Fruit fly (Drosophila melanogaster) whole organism, embryonic: ENCODE data around the gene CG18063.

Experiments
- Ada2b ChIP-seq: fragments of 200-800 bp; sonication (Bioruptor generic); IDR thresholded peaks from 2 replicates; pipeline ENCODE4 v1.3.6; 2022; ENCODE audit warnings: missing biosample characterization, missing genetic modification characterization
- C15 ChIP-seq: fragments of 200-800 bp; sonication (Bioruptor generic); IDR thresholded peaks from 3 replicates; pipeline ENCODE4 v1.3.6; 2022; ENCODE audit warnings: missing biosample characterization, missing genetic modification characterization
- CG10267 ChIP-seq: fragments of 200-800 bp; sonication (Bioruptor generic); optimal IDR thresholded peaks from 2 replicates; lab custom pipeline; 2018; ENCODE audit warnings: missing biosample characterization, mild to moderate bottlenecking, missing genetic modification characterization, moderate library complexity
- CG10959 ChIP-seq: fragments of 200-800 bp; sonication (Bioruptor generic); IDR thresholded peaks from 2 replicates; pipeline ENCODE4 v1.3.6; 2022; ENCODE audit warnings: missing biosample characterization, missing genetic modification characterization
- CG11398 ChIP-seq: fragments of 200-800 bp; sonication (Bioruptor generic); optimal IDR thresholded peaks from 2 replicates; lab custom pipeline; 2016; ENCODE audit warnings: missing biosample characterization, missing genetic modification characterization
- CG12219 ChIP-seq: fragments of 200-800 bp; sonication (Bioruptor generic); optimal IDR thresholded peaks from 3 replicates; lab custom pipeline; 2018; ENCODE audit warnings: missing biosample characterization, mild to moderate bottlenecking, missing genetic modification characterization
- CG13624 ChIP-seq: fragments of 200-800 bp; sonication (Bioruptor generic); optimal IDR thresholded peaks from 2 replicates; lab custom pipeline; 2016; ENCODE audit warnings: missing biosample characterization, missing genetic modification characterization
- CG17568 ChIP-seq: fragments of 200-800 bp; sonication (Bioruptor generic); optimal IDR thresholded peaks from 2 replicates; lab custom pipeline; 2018; ENCODE audit warnings: missing biosample characterization, mild to moderate bottlenecking, missing genetic modification characterization, moderate library complexity
- CG18011 ChIP-seq: fragments of 200-800 bp; sonication (Bioruptor generic); optimal IDR thresholded peaks from 2 replicates; lab custom pipeline; 2017; ENCODE audit warnings: missing biosample characterization, missing genetic modification characterization, mild to moderate bottlenecking, moderate library complexity, missing genotype
- CG18262 ChIP-seq: fragments of 200-800 bp; optimal IDR thresholded peaks from 3 replicates; lab custom pipeline; 2019; ENCODE audit warnings: missing biosample characterization, mild to moderate bottlenecking, missing genetic modification characterization, moderate library complexity
- CG2116 ChIP-seq: fragments of 200-800 bp; sonication (Bioruptor generic); optimal IDR thresholded peaks from 3 replicates; lab custom pipeline; 2018; ENCODE audit warnings: missing biosample characterization, mild to moderate bottlenecking, missing genetic modification characterization
- CG32532 ChIP-seq: fragments of 200-800 bp; sonication (Bioruptor generic); IDR thresholded peaks from 2 replicates; pipeline ENCODE4 v1.3.6; 2022; ENCODE audit warnings: missing biosample characterization, missing genetic modification characterization
- CG34376 ChIP-seq: fragments of 200-800 bp; sonication (Bioruptor generic); optimal IDR thresholded peaks from 2 replicates; lab custom pipeline; 2018; ENCODE audit warnings: missing biosample characterization, mild to moderate bottlenecking, missing genetic modification characterization
- CG4820 ChIP-seq: fragments of 200-800 bp; sonication (Bioruptor generic); optimal IDR thresholded peaks from 3 replicates; lab custom pipeline; 2016; ENCODE audit warnings: missing biosample characterization, missing genetic modification characterization
- CG7372 ChIP-seq: fragments of 200-800 bp; sonication (Bioruptor generic); IDR thresholded peaks from 2 replicates; pipeline ENCODE4 v1.3.6; 2022; ENCODE audit warnings: missing biosample characterization, missing genetic modification characterization
- Dip3 ChIP-seq: fragments of 200-800 bp; sonication (Bioruptor generic); optimal IDR thresholded peaks from 3 replicates; lab custom pipeline; 2016; ENCODE audit warnings: missing biosample characterization, missing genetic modification characterization
- Ets65A ChIP-seq: fragments of 200-800 bp; sonication (Bioruptor generic); peaks from one replicate; lab custom pipeline; 2016; ENCODE audit warnings: missing biosample characterization, missing genetic modification characterization
- Gsc ChIP-seq: fragments of 200-800 bp; sonication (Bioruptor generic); IDR thresholded peaks from 2 replicates; pipeline ENCODE4 v1.3.6; 2022; ENCODE audit warnings: missing biosample characterization, missing genetic modification characterization
- H15 ChIP-seq: fragments of 200-800 bp; sonication (Bioruptor generic); IDR thresholded peaks from 3 replicates; pipeline ENCODE4 v1.3.6; 2022; ENCODE audit warnings: missing biosample characterization, missing genetic modification characterization
- Nf-YB ChIP-seq: fragments of 200-800 bp; sonication (Bioruptor generic); optimal IDR thresholded peaks from 3 replicates; lab custom pipeline; 2019; ENCODE audit warnings: missing biosample characterization, mild to moderate bottlenecking, missing genetic modification characterization, moderate library complexity
- Rx ChIP-seq: fragments of 200-800 bp; sonication (Bioruptor generic); IDR thresholded peaks from 2 replicates; pipeline ENCODE4 v1.3.6; 2022; ENCODE audit warnings: missing biosample characterization, missing genetic modification characterization
- ara ChIP-seq: fragments of 200-800 bp; sonication (Bioruptor generic); IDR thresholded peaks from 2 replicates; pipeline ENCODE4 v1.3.6; 2022; ENCODE audit warnings: missing biosample characterization, missing genetic modification characterization
- bsh ChIP-seq, 2 experiments: fragments of 200-800 bp; sonication (Bioruptor generic); optimal IDR thresholded peaks; 2 replicates each; lab custom pipeline; 2017 to 2018; ENCODE audit warnings: mild to moderate bottlenecking in 2 of 2, missing biosample characterization in 2 of 2, missing genetic modification characterization in 2 of 2, moderate library complexity in 1 of 2
- cwo ChIP-seq: fragments of 200-800 bp; sonication (Bioruptor generic); optimal IDR thresholded peaks from 3 replicates; lab custom pipeline; 2017; ENCODE audit warnings: missing biosample characterization, missing genetic modification characterization, mild to moderate bottlenecking, moderate library complexity, missing genetic modification reagents
- danr ChIP-seq: fragments of 200-800 bp; sonication (Bioruptor generic); IDR thresholded peaks from 2 replicates; pipeline ENCODE4 v1.3.6; 2022; ENCODE audit warnings: missing biosample characterization, missing genetic modification characterization
- grau ChIP-seq: fragments of 200-800 bp; optimal IDR thresholded peaks from 3 replicates; lab custom pipeline; 2019; ENCODE audit warnings: missing biosample characterization, mild to moderate bottlenecking, missing genetic modification characterization, moderate library complexity
- hth ChIP-seq: fragments of >200 bp; optimal IDR thresholded peaks from 2 replicates; lab custom pipeline; 2017; ENCODE audit warnings: inconsistent platforms
- kni ChIP-seq: fragments of 200-800 bp; sonication (Bioruptor generic); optimal IDR thresholded peaks from 3 replicates; lab custom pipeline; 2017; ENCODE audit warnings: mild to moderate bottlenecking, missing biosample characterization, missing genetic modification reagents, missing genetic modification characterization
- lilli ChIP-seq: fragments of 200-800 bp; sonication (Bioruptor generic); optimal IDR thresholded peaks from 3 replicates; lab custom pipeline; 2016; ENCODE audit warnings: missing biosample characterization, missing genetic modification characterization
- pnt ChIP-seq: fragments of 200-800 bp; sonication (Bioruptor generic); optimal IDR thresholded peaks from 3 replicates; lab custom pipeline; 2016; ENCODE audit warnings: missing biosample characterization, missing genetic modification characterization
- sd ChIP-seq: fragments of 200-800 bp; sonication (Bioruptor generic); optimal IDR thresholded peaks from 3 replicates; lab custom pipeline; 2018; ENCODE audit warnings: missing biosample characterization, mild to moderate bottlenecking, missing genetic modification characterization, moderate library complexity
- tio ChIP-seq: fragments of 200-800 bp; sonication (Bioruptor generic); optimal IDR thresholded peaks from 2 replicates; lab custom pipeline; 2017; ENCODE audit warnings: missing biosample characterization, missing genetic modification characterization, inconsistent platforms
- z ChIP-seq: fragments of 200-800 bp; sonication (Bioruptor generic); IDR thresholded peaks from 3 replicates; pipeline ENCODE4 v1.3.6; 2022; ENCODE audit warnings: missing biosample characterization, missing genetic modification characterization
- zfh1 ChIP-seq: fragments of 200-800 bp; sonication (Bioruptor generic); IDR thresholded peaks from 3 replicates; pipeline ENCODE4 v1.3.6; 2022; ENCODE audit warnings: missing biosample characterization, missing genetic modification characterization

Gene CG18063

dm6 chr2L:15913674-15914037 lies 44.0 kb upstream of the CG18063 start (continued):
- TF ChIP-seq CG32532 (GFP tag; lab: Robert Waterston, UW) (0 out of 2 replicates have a peak, but pooled peaks have one; percentile 4), CG7372 (GFP tag; lab: Robert Waterston, UW) (peak; percentile 91), CG34376 (GFP tag; lab: Kevin White, UChicago) (peak; percentile 81), cwo (GFP tag; lab: Kevin White, UChicago) (peak; percentile 69), kni (peak; percentile 75)
- TF ChIP-seq, all 482 proteins: peak for 28

dm6 chr2L:15916588-15916987 lies 41.1 kb upstream of the CG18063 start, which contains the start of gene CG13244:
CG13244 (plus strand) TSS chr2L:15916888.
- no peak for TF ChIP-seq Dip3 (GFP tag; lab: Kevin White, UChicago)
- TF ChIP-seq CG11398 = no peak
- TF ChIP-seq Ets65A (GFP tag; lab: Kevin White, UChicago) = peak; percentile 41
- no peak for TF ChIP-seq tio (GFP tag; lab: Kevin White, UChicago)
- TF ChIP-seq, all 482 proteins: peak for 1

DNA sequence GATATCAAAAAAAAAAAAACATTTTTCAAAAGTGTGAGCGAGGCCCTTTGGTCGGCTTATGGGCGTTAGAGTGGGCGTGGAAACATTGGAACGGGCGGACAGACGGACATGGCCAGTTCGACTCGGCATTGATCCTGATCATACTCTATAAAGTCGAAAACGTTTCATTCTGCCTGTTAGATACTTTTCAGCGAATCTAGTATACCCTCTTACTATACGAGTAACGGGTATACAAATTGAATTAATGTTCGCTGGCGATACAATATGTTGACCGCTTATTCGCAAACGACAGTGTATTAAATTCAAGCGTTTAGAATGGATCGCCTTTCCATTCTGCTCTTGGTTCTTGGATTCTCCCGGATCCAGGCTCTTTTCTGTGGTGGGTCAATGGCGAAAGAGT lies 34.6 kb upstream of the CG18063 start, which contains the start of gene CG4793:
TSS of gene CG4793 (plus strand) at position 301 of the 400 bp plus-strand sequence.
- TF ChIP-seq Nf-YB (GFP tag; lab: Kevin White, UChicago) (no peak), CG12219 (GFP tag; lab: Kevin White, UChicago) (no peak), sd (tag; lab: Kevin White, UChicago) (no peak), grau (no peak), CG10267 (tag; lab: Kevin White, UChicago) (no peak)

dm6 chr2L:15936138-15936537 lies 21.5 kb upstream of the CG18063 start:
- no peak for TF ChIP-seq lilli (GFP tag; lab: Kevin White, UChicago)
- no peak for TF ChIP-seq CG17568 (GFP tag; lab: Kevin White, UChicago)
- TF ChIP-seq H15 (GFP tag; lab: Robert Waterston, UW) = no peak
- TF ChIP-seq CG2116 (GFP tag; lab: Kevin White, UChicago) = no peak
- no peak for TF ChIP-seq bsh (GFP tag; optimal IDR thresholded peaks at IDR 0.05; lab: Kevin White, UChicago)
- no peak for TF ChIP-seq CG4820 (GFP tag; lab: Kevin White, UChicago)
- TF ChIP-seq Rx (GFP tag; lab: Robert Waterston, UW) = no peak
- TF ChIP-seq Ada2b (GFP tag; lab: Robert Waterston, UW) = no peak
- no peak for TF ChIP-seq pnt (GFP tag; lab: Kevin White, UChicago)
- no peak for TF ChIP-seq hth
- no peak for TF ChIP-seq danr
- TF ChIP-seq z = no peak
- TF ChIP-seq CG13624 (GFP tag; lab: Kevin White, UChicago) = no peak

DNA sequence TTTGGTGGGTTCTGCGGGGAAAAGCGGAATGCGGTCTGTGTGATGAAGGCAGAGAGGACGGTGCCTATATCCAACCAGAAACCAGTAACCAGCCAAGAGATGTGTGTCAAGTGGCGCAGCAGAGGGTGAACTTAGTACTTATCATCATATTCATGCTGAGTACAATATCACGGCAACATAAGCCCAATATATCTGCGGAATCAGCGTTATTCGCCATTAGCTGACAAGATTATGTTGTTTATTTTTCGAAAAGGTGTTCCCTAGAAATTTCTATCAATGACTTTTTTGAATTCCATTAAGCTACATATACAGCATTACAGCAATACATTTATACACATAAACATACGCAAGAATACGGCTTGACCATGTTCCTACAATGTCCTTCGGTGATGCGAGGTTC lies 16.5 kb upstream of the CG18063 start, which contains the start of gene CG12448:
TSS of gene CG12448 (plus strand) at position 301 of the 400 bp plus-strand sequence.
- TF ChIP-seq C15 (GFP tag; lab: Robert Waterston, UW) = no peak
- no peak for TF ChIP-seq zfh1 (GFP tag; lab: Robert Waterston, UW)
- no peak for TF ChIP-seq ara
- no peak for TF ChIP-seq CG10959 (GFP tag; lab: Robert Waterston, UW)
- no peak for TF ChIP-seq CG18011 (GFP tag; lab: Kevin White, UChicago)
- no peak for TF ChIP-seq Gsc (GFP tag; lab: Robert Waterston, UW)
- TF ChIP-seq CG18262 = no peak
- TF ChIP-seq, all 482 proteins: peak for 0
